Worm (Caenorhabditis elegans) whole organism, L3 larva: ENCODE data around the gene M03D4.3.

ENCODE experiments used
- aly-2 ChIP-seq: fragments of 150-350 bp; optimal IDR thresholded peaks from 2 replicates; lab custom pipeline; 2014; ENCODE audit warnings: missing biosample characterization, missing genetic modification characterization
- ceh-9 ChIP-seq: sonication (generic microtip); optimal IDR thresholded peaks from 2 replicates; lab custom pipeline; 2018; ENCODE audit warnings: missing biosample characterization, missing genetic modification characterization
- elt-3 ChIP-seq, 3 experiments: fragments of 150-350 bp in 1 of 3; sonication (generic microtip) in 2 of 3; optimal IDR thresholded peaks; 2 replicates in 2 of 3; 4 replicates in 1 of 3; lab custom pipeline; 2014 to 2017; ENCODE audit warnings: missing biosample characterization in 3 of 3, missing genetic modification characterization in 3 of 3
- fos-1 ChIP-seq: fragments of 150-350 bp; optimal IDR thresholded peaks from 2 replicates; lab custom pipeline; 2014; ENCODE audit warnings: missing biosample characterization, missing genetic modification characterization
- mdl-1 ChIP-seq: fragments of 150-350 bp; optimal IDR thresholded peaks from 2 replicates; lab custom pipeline; 2014; ENCODE audit warnings: missing biosample characterization, missing genetic modification characterization
- nhr-11 ChIP-seq: fragments of 150-350 bp; optimal IDR thresholded peaks from 2 replicates; lab custom pipeline; 2014; ENCODE audit warnings: missing biosample characterization, missing genetic modification characterization
- nhr-12 ChIP-seq: fragments of 150-350 bp; optimal IDR thresholded peaks from 2 replicates; lab custom pipeline; 2014; ENCODE audit warnings: missing biosample characterization, missing genetic modification characterization
- nhr-76 ChIP-seq: fragments of 150-350 bp; sonication (generic microtip); optimal IDR thresholded peaks from 5 replicates; lab custom pipeline; 2014; ENCODE audit warnings: missing biosample characterization, missing genetic modification characterization
- pha-4 ChIP-seq: fragments of 150-350 bp; optimal IDR thresholded peaks from 2 replicates; lab custom pipeline; 2014; ENCODE audit warnings: missing biosample characterization, missing genetic modification reagents, missing genetic modification characterization
- unc-39 ChIP-seq: sonication (generic microtip); optimal IDR thresholded peaks from 4 replicates; lab custom pipeline; 2017; ENCODE audit warnings: missing biosample characterization, missing genetic modification characterization

ce11 chrIV:6092313-6092712, 19.9 kb downstream of the M03D4.3 start, which contains the start of gene K08B4.7:
- TF ChIP-seq fos-1 (tag; lab: Kevin White, UChicago) (no peak), ceh-9 (tag; lab: Kevin White, UChicago) (no peak), aly-2 (tag; lab: Kevin White, UChicago) (no peak), elt-3 (tag; optimal IDR thresholded peaks at IDR 0.05; lab: Kevin White, UChicago) (no peak), nhr-12 (tag; lab: Kevin White, UChicago) (no peak), pha-4 (no peak), nhr-76 (tag; lab: Kevin White, UChicago) (no peak), nhr-11 (tag; lab: Kevin White, UChicago) (no peak), mdl-1 (no peak), unc-39 (tag; lab: Kevin White, UChicago) (no peak)
